Fruit fly (Drosophila melanogaster) Kc167 (cell line): ENCODE results near the gene CCDC53.

Source experiments
- Sin3A ChIP-seq: fragments of >200 bp; optimal IDR thresholded peaks from 2 replicates; lab custom pipeline; 2018; ENCODE audit warnings: missing external identifiers
- h ChIP-seq: fragments of >200 bp; optimal IDR thresholded peaks from 3 replicates; lab custom pipeline; 2018; ENCODE audit warnings: missing external identifiers
- psq ChIP-seq: fragments of >200 bp; optimal IDR thresholded peaks from 2 replicates; lab custom pipeline; 2017; ENCODE audit warnings: missing external identifiers

- TF ChIP-seq h (lab: Kevin White, UChicago): no peak
- TF ChIP-seq psq (lab: Kevin White, UChicago): no peak
- no peak for TF ChIP-seq Sin3A
Measured at dm6 chr2L:8081640-8082485, 41.0 kb downstream of the CCDC53 start.
